Fruit fly (Drosophila melanogaster) whole organism, embryonic: ENCODE measurements around the gene CG10845.

ENCODE experiments used
- Adf1 ChIP-seq: fragments of 200-800 bp; sonication (Bioruptor generic); IDR thresholded peaks from 2 replicates; pipeline ENCODE4 v1.3.6; 2022; ENCODE audit warnings: missing biosample characterization, missing genetic modification characterization
- Aef1 ChIP-seq: fragments of 200-800 bp; sonication (Bioruptor generic); IDR thresholded peaks from 3 replicates; pipeline ENCODE4 v1.3.6; 2022; ENCODE audit warnings: missing biosample characterization, missing genetic modification characterization
- CG10147 ChIP-seq: fragments of 200-800 bp; sonication (Bioruptor generic); optimal IDR thresholded peaks from 2 replicates; lab custom pipeline; 2019; ENCODE audit warnings: missing biosample characterization, mild to moderate bottlenecking, missing genetic modification characterization, moderate library complexity
- CG1024 ChIP-seq: fragments of 200-800 bp; sonication (Bioruptor generic); IDR thresholded peaks from 2 replicates; pipeline ENCODE4 v1.3.6; 2022; ENCODE audit warnings: missing biosample characterization, missing genetic modification characterization
- CG10543 ChIP-seq: fragments of 200-800 bp; sonication (Bioruptor generic); optimal IDR thresholded peaks from 3 replicates; lab custom pipeline; 2017; ENCODE audit warnings: missing biosample characterization, mild to moderate bottlenecking, missing genetic modification characterization, moderate library complexity
- CG10654 ChIP-seq: fragments of 200-800 bp; sonication (Bioruptor generic); optimal IDR thresholded peaks from 2 replicates; lab custom pipeline; 2016; ENCODE audit warnings: missing biosample characterization, missing genetic modification characterization
- CG12299 ChIP-seq: fragments of 200-800 bp; sonication (Bioruptor generic); optimal IDR thresholded peaks from 2 replicates; lab custom pipeline; 2018; ENCODE audit warnings: missing biosample characterization, mild to moderate bottlenecking, missing genetic modification characterization
- CG13287 ChIP-seq: fragments of 200-800 bp; sonication (Bioruptor generic); IDR thresholded peaks from 2 replicates; pipeline ENCODE4 v1.3.6; 2022; ENCODE audit warnings: missing biosample characterization, missing genetic modification characterization; ENCODE audit not compliant: partially characterized antibody
- CG1603 ChIP-seq: fragments of 200-800 bp; sonication (Bioruptor generic); optimal IDR thresholded peaks from 2 replicates; lab custom pipeline; 2019; ENCODE audit warnings: missing biosample characterization, mild to moderate bottlenecking, missing genetic modification characterization, moderate library complexity
- CG18262 ChIP-seq: fragments of 200-800 bp; optimal IDR thresholded peaks from 3 replicates; lab custom pipeline; 2019; ENCODE audit warnings: missing biosample characterization, mild to moderate bottlenecking, missing genetic modification characterization, moderate library complexity
- CG18619 ChIP-seq: fragments of 200-800 bp; sonication (Bioruptor generic); optimal IDR thresholded peaks from 3 replicates; lab custom pipeline; 2017; ENCODE audit warnings: missing biosample characterization, mild to moderate bottlenecking, missing genetic modification characterization
- CG33213 ChIP-seq: fragments of 200-800 bp; sonication (Bioruptor generic); optimal IDR thresholded peaks from 3 replicates; lab custom pipeline; 2016; ENCODE audit warnings: missing biosample characterization, missing genetic modification characterization
- CG4404 ChIP-seq: fragments of 200-800 bp; sonication (Bioruptor generic); IDR thresholded peaks from 2 replicates; pipeline ENCODE4 v1.3.6; 2022; ENCODE audit warnings: missing biosample characterization, missing genetic modification characterization
- CG6791 ChIP-seq: fragments of 200-800 bp; sonication (Bioruptor generic); IDR thresholded peaks from 3 replicates; pipeline ENCODE4 v1.3.6; 2022; ENCODE audit warnings: missing biosample characterization, missing genetic modification characterization; ENCODE audit not compliant: partially characterized antibody
- CG8290 ChIP-seq, 3 experiments: fragments of 200-800 bp; sonication (Bioruptor generic); optimal IDR thresholded peaks; 2 replicates each; lab custom pipeline; 2016 to 2019; ENCODE audit warnings: missing biosample characterization in 3 of 3, missing genetic modification characterization in 3 of 3, mild to moderate bottlenecking in 2 of 3, moderate library complexity in 1 of 3
- D ChIP-seq, 2 experiments: fragments of 200-800 bp in 1 of 2; fragments of >200 bp in 1 of 2; sonication (Bioruptor generic) in 1 of 2; optimal IDR thresholded peaks; 2 replicates in 1 of 2; 3 replicates in 1 of 2; lab custom pipeline; 2017; ENCODE audit warnings: mild to moderate bottlenecking in 1 of 2, missing biosample characterization in 1 of 2, missing genetic modification characterization in 1 of 2, missing genetic modification reagents in 1 of 2
- Dip2 ChIP-seq: fragments of 200-800 bp; sonication (Bioruptor generic); IDR thresholded peaks from 2 replicates; pipeline ENCODE4 v1.3.6; 2022; ENCODE audit warnings: missing biosample characterization, missing genetic modification characterization
- Doc2 ChIP-seq: fragments of 200-800 bp; sonication (Bioruptor generic); IDR thresholded peaks from 2 replicates; pipeline ENCODE4 v1.3.6; 2022; ENCODE audit warnings: missing biosample characterization, missing genetic modification characterization
- Dref ChIP-seq: fragments of 200-800 bp; sonication (Bioruptor generic); IDR thresholded peaks from 2 replicates; pipeline ENCODE4 v1.3.6; 2022; ENCODE audit warnings: missing biosample characterization, missing genetic modification characterization
- Ets97D ChIP-seq: fragments of 200-800 bp; sonication (Bioruptor generic); optimal IDR thresholded peaks from 3 replicates; lab custom pipeline; 2016; ENCODE audit warnings: missing biosample characterization, missing genetic modification characterization
- Fer1 ChIP-seq: fragments of 200-800 bp; sonication (Bioruptor generic); optimal IDR thresholded peaks from 2 replicates; lab custom pipeline; 2017; ENCODE audit warnings: missing biosample characterization, mild to moderate bottlenecking, missing genetic modification characterization
- Jarid2 ChIP-seq: fragments of 200-800 bp; sonication (Bioruptor generic); optimal IDR thresholded peaks from 3 replicates; lab custom pipeline; 2017; ENCODE audit warnings: mild to moderate bottlenecking, missing biosample characterization, missing genetic modification reagents, missing genetic modification characterization
- Lim3 ChIP-seq: fragments of 200-800 bp; sonication (Bioruptor generic); IDR thresholded peaks from 2 replicates; pipeline ENCODE4 v1.3.6; 2022; ENCODE audit warnings: missing biosample characterization, missing genetic modification characterization
- Med ChIP-seq: fragments of 200-800 bp; sonication (Bioruptor generic); peaks from one replicate; lab custom pipeline; 2016; ENCODE audit warnings: missing biosample characterization, missing genetic modification characterization, mild to moderate bottlenecking, inconsistent platforms, moderate library complexity
- Neu2 ChIP-seq: fragments of 200-800 bp; sonication (Bioruptor generic); optimal IDR thresholded peaks from 3 replicates; lab custom pipeline; 2016; ENCODE audit warnings: missing biosample characterization, missing genetic modification characterization, borderline replicate concordance
- NfI ChIP-seq: fragments of 200-800 bp; sonication (Bioruptor generic); optimal IDR thresholded peaks from 3 replicates; lab custom pipeline; 2018; ENCODE audit warnings: missing biosample characterization, mild to moderate bottlenecking, missing genetic modification characterization, moderate library complexity
- Side ChIP-seq: fragments of 200-800 bp; sonication (Bioruptor generic); optimal IDR thresholded peaks from 2 replicates; lab custom pipeline; 2016; ENCODE audit warnings: missing biosample characterization, missing genetic modification characterization
- Sin3A ChIP-seq: fragments of >200 bp; optimal IDR thresholded peaks from 2 replicates; lab custom pipeline; 2018
- Taf1 ChIP-seq: fragments of 200-800 bp; sonication (Bioruptor generic); IDR thresholded peaks from 2 replicates; pipeline ENCODE4 v1.3.6; 2022; ENCODE audit warnings: missing biosample characterization, missing genetic modification characterization
- Trl ChIP-seq, 3 experiments: fragments of >200 bp in 2 of 3; fragments of 200-800 bp in 1 of 3; sonication (Bioruptor generic) in 1 of 3; optimal IDR thresholded peaks; 2 replicates in 1 of 3; 3 replicates in 2 of 3; lab custom pipeline; 2016 to 2017; ENCODE audit warnings: missing biosample characterization in 1 of 3, missing genetic modification characterization in 1 of 3
- ac ChIP-seq: fragments of 200-800 bp; sonication (Bioruptor generic); optimal IDR thresholded peaks from 3 replicates; lab custom pipeline; 2017; ENCODE audit warnings: missing biosample characterization, mild to moderate bottlenecking, missing genetic modification characterization
- ara ChIP-seq: fragments of 200-800 bp; sonication (Bioruptor generic); IDR thresholded peaks from 2 replicates; pipeline ENCODE4 v1.3.6; 2022; ENCODE audit warnings: missing biosample characterization, missing genetic modification characterization
- bbx ChIP-seq: fragments of 200-800 bp; sonication (Bioruptor generic); IDR thresholded peaks from 2 replicates; pipeline ENCODE4 v1.3.6; 2022; ENCODE audit warnings: missing biosample characterization, missing genetic modification characterization; ENCODE audit not compliant: partially characterized antibody
- bigmax ChIP-seq: fragments of 200-800 bp; sonication (Bioruptor generic); optimal IDR thresholded peaks from 2 replicates; lab custom pipeline; 2018; ENCODE audit warnings: missing biosample characterization, mild to moderate bottlenecking, missing genetic modification characterization
- corto ChIP-seq: fragments of 200-800 bp; sonication (Bioruptor generic); optimal IDR thresholded peaks from 2 replicates; lab custom pipeline; 2016; ENCODE audit warnings: missing biosample characterization, mild to moderate bottlenecking, missing genetic modification characterization, moderate library complexity
- dimm ChIP-seq: fragments of 200-800 bp; sonication (Bioruptor generic); IDR thresholded peaks from 2 replicates; pipeline ENCODE4 v1.3.6; 2022; ENCODE audit warnings: missing biosample characterization, missing genetic modification characterization
- disco-r ChIP-seq: fragments of 200-800 bp; sonication (Bioruptor generic); optimal IDR thresholded peaks from 2 replicates; lab custom pipeline; 2016; ENCODE audit warnings: missing biosample characterization, missing genetic modification characterization
- ems ChIP-seq: fragments of 200-800 bp; sonication (Bioruptor generic); optimal IDR thresholded peaks from 3 replicates; lab custom pipeline; 2016; ENCODE audit warnings: missing biosample characterization, missing genetic modification characterization
- jumu ChIP-seq: fragments of 200-800 bp; sonication (Bioruptor generic); optimal IDR thresholded peaks from 3 replicates; lab custom pipeline; 2016; ENCODE audit warnings: missing biosample characterization, missing genetic modification characterization
- knrl ChIP-seq: fragments of 200-800 bp; sonication (Bioruptor generic); IDR thresholded peaks from 3 replicates; pipeline ENCODE4 v1.3.6; 2022; ENCODE audit warnings: missing biosample characterization, missing genetic modification characterization; ENCODE audit not compliant: partially characterized antibody
- lilli ChIP-seq: fragments of 200-800 bp; sonication (Bioruptor generic); optimal IDR thresholded peaks from 3 replicates; lab custom pipeline; 2016; ENCODE audit warnings: missing biosample characterization, missing genetic modification characterization
- psq ChIP-seq: fragments of 200-800 bp; sonication (Bioruptor generic); optimal IDR thresholded peaks from 2 replicates; lab custom pipeline; 2017; ENCODE audit warnings: missing biosample characterization, missing genetic modification characterization
- salm ChIP-seq: fragments of 200-800 bp; sonication (Bioruptor generic); optimal IDR thresholded peaks from 2 replicates; lab custom pipeline; 2018; ENCODE audit warnings: missing biosample characterization, mild to moderate bottlenecking, missing genetic modification characterization
- sd ChIP-seq: fragments of 200-800 bp; sonication (Bioruptor generic); optimal IDR thresholded peaks from 3 replicates; lab custom pipeline; 2018; ENCODE audit warnings: missing biosample characterization, mild to moderate bottlenecking, missing genetic modification characterization, moderate library complexity
- sens-2 ChIP-seq: fragments of 200-800 bp; sonication (Bioruptor generic); IDR thresholded peaks from 2 replicates; pipeline ENCODE4 v1.3.6; 2022; ENCODE audit warnings: missing biosample characterization, missing genetic modification characterization
- sima ChIP-seq: fragments of 200-800 bp; sonication (Bioruptor generic); optimal IDR thresholded peaks from 2 replicates; lab custom pipeline; 2016; ENCODE audit warnings: missing biosample characterization, missing genetic modification characterization
- so ChIP-seq: fragments of 200-800 bp; sonication (Bioruptor generic); IDR thresholded peaks from 3 replicates; pipeline ENCODE4 v1.3.6; 2022; ENCODE audit warnings: missing biosample characterization, missing genetic modification characterization
- tll ChIP-seq, 2 experiments: fragments of 200-800 bp in 1 of 2; fragments of >200 bp in 1 of 2; sonication (Bioruptor generic) in 1 of 2; optimal IDR thresholded peaks; 2 replicates each; lab custom pipeline; 2017 to 2019; ENCODE audit warnings: missing biosample characterization in 2 of 2, missing genetic modification characterization in 2 of 2, mild to moderate bottlenecking in 1 of 2, moderate library complexity in 1 of 2

The CG10845 gene

DNA sequence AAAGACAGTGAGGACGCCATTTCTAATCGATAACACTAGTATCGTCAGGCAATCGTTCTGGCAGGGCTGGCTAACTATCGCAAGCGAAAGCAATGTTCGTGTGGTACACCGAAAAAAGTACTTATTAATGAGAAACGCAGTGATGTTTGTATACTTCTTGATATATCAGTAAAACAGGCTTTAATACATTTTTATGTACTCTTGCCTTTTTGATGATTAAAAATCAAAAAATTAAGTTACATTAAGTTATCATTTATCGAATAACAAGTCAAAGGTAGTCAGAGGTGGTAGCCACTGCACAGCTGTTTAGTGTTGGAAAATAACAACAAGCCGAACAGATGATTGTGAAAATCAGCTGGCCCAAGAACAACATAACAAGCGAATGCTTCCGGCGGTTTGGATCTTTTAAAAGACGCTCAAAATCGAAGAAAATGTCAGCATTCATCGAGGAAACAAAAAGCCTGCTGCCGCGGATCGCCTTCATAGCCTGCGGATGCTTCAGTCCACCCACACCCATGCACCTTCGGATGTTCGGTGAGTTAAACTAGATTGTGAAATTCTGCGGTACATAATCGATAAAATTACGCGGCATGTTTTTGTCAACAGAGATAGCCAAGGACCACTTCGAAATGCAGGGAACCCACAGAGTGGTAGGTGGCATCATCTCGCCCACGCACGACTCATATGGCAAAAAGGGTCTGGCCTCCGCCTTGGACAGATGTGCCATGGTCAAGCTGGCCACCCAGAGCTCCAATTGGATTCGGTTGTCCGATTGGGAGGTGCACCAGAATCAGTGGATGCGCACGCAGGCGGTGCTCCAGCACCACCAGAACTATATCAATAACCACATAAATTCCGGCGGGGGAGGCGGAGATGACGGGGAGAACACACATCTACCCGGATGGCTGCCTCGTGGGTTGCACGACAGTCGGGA is 44.3 kb downstream of the CG10845 start, which contains the start of the genes ssh and Nmnat (continued):
- TF ChIP-seq CG10654 (GFP tag; lab: Kevin White, UChicago), result peak; percentile 11
- TF ChIP-seq Side (GFP tag; lab: Kevin White, UChicago), result peak; percentile 37
- no peak for TF ChIP-seq Taf1 (GFP tag; lab: Robert Waterston, UW)
- peak; percentile 93 for TF ChIP-seq CG13287
- TF ChIP-seq dimm (GFP tag; lab: Robert Waterston, UW), result no peak
- TF ChIP-seq tll (GFP tag; optimal IDR thresholded peaks at IDR 0.05; lab: Kevin White, UChicago), result peak; percentile 85 to 89
- TF ChIP-seq sens-2 (GFP tag; lab: Robert Waterston, UW), result no peak
- peak; percentile 29 for TF ChIP-seq CG10543 (GFP tag; lab: Kevin White, UChicago)
- peak; percentile 98 for TF ChIP-seq Sin3A
- peak; percentile 92 for TF ChIP-seq Dref (GFP tag; lab: Robert Waterston, UW)
- no peak for TF ChIP-seq Trl (optimal IDR thresholded peaks at IDR 0.05; lab: Kevin White, UChicago)
- TF ChIP-seq Trl (GFP tag; optimal IDR thresholded peaks at IDR 0.05; lab: Kevin White, UChicago), result no peak
- TF ChIP-seq CG18619 (GFP tag; lab: Kevin White, UChicago), result peak; percentile 26
- no peak for TF ChIP-seq ac (GFP tag; lab: Kevin White, UChicago)
- peak; percentile 49 for TF ChIP-seq D (optimal IDR thresholded peaks at IDR 0.05; lab: Kevin White, UChicago)
- TF ChIP-seq D (GFP tag; optimal IDR thresholded peaks at IDR 0.05; lab: Kevin White, UChicago), result no peak
- no peak for TF ChIP-seq corto
- no peak for TF ChIP-seq disco-r (GFP tag; lab: Kevin White, UChicago)
- no peak for TF ChIP-seq sd (tag; lab: Kevin White, UChicago)
- no peak for TF ChIP-seq CG10147 (GFP tag; lab: Kevin White, UChicago)
- peak; percentile 87 for TF ChIP-seq bbx (GFP tag; lab: Robert Waterston, UW)
- TF ChIP-seq jumu (GFP tag; lab: Kevin White, UChicago), result peak; percentile 52
- TF ChIP-seq ems (GFP tag; lab: Kevin White, UChicago), result peak; percentile 42
- TF ChIP-seq sima (GFP tag; lab: Kevin White, UChicago), result no peak
- TF ChIP-seq Neu2 (GFP tag; lab: Kevin White, UChicago), result no peak
- TF ChIP-seq salm (tag; lab: Kevin White, UChicago), result no peak
- TF ChIP-seq psq (GFP tag; lab: Kevin White, UChicago), result peak; percentile 60
- no peak for TF ChIP-seq Jarid2 (GFP tag; lab: Kevin White, UChicago)
- TF ChIP-seq CG18262, result peak; percentile 48
- TF ChIP-seq Lim3 (GFP tag; lab: Robert Waterston, UW), result no peak
- no peak for TF ChIP-seq so (GFP tag; lab: Robert Waterston, UW)
- TF ChIP-seq NfI, result peak; percentile 29
- TF ChIP-seq CG1603 (tag; lab: Kevin White, UChicago), result peak; percentile 29
- no peak for TF ChIP-seq Adf1 (GFP tag; lab: Robert Waterston, UW)
- no peak for TF ChIP-seq Fer1 (GFP tag; lab: Kevin White, UChicago)
- TF ChIP-seq Aef1 (GFP tag; lab: Robert Waterston, UW), result no peak
- peak; percentile 88 for TF ChIP-seq CG6791 (GFP tag; lab: Robert Waterston, UW)
- TF ChIP-seq ara, result no peak
- no peak for TF ChIP-seq CG1024 (GFP tag; lab: Robert Waterston, UW)
- TF ChIP-seq CG4404 (GFP tag; lab: Robert Waterston, UW), result no peak
- peak; percentile 57 for TF ChIP-seq lilli (GFP tag; lab: Kevin White, UChicago)
- no peak for TF ChIP-seq CG12299 (tag; lab: Kevin White, UChicago)
- TF ChIP-seq Doc2 (GFP tag; lab: Robert Waterston, UW), result no peak
- peak; percentile 94 for TF ChIP-seq knrl (GFP tag; lab: Robert Waterston, UW)
- no peak for TF ChIP-seq bigmax
- TF ChIP-seq Ets97D (GFP tag; lab: Kevin White, UChicago), result peak; percentile 85
- TF ChIP-seq CG33213 (GFP tag; lab: Kevin White, UChicago), result peak; percentile 57
- no peak for TF ChIP-seq Dip2
- TF ChIP-seq CG8290 (GFP tag; optimal IDR thresholded peaks at IDR 0.05; lab: Kevin White, UChicago), result no peak
- TF ChIP-seq CG8290 (tag; optimal IDR thresholded peaks at IDR 0.05; lab: Kevin White, UChicago), result no peak
- TF ChIP-seq Med (GFP tag; lab: Kevin White, UChicago), result peak; percentile 84
